Worm (Caenorhabditis elegans): ENCODE results near the gene C54F6.3.

DNA sequence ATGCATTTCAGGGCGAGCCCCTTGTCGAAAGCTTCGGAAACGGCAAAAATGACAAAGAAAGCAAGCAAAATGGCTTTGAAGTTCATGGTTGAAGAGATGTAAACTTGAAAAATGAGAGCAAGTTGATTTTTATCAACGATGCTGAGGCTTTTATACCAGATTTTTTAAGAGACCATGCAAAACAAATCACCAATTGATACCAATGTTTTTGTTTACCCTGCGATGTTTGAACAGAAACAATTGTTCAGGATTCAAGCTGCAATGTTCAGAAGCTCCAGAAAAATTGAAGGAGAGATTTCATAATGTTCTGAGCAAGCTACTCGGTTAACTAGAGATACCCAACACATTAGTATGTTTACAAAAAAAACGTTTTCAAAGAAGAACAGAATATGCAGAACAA, 10.8 kb upstream of the C54F6.3 start, which contains the start of gene C54F6.15:
- TF ChIP-seq dpl-1 (GFP tag; optimal IDR thresholded peaks at IDR 0.05) (no peak), hlh-26 (GFP tag; conservative IDR thresholded peaks at IDR 0.05) (no peak), unc-62 (GFP tag; optimal IDR thresholded peaks at IDR 0.05) (no peak), rpc-1 (optimal IDR thresholded peaks at IDR 0.05) (no peak), rpc-1 (tag; optimal IDR thresholded peaks at IDR 0.05) (no peak), Y95B8A.8 (GFP tag; IDR thresholded peaks at IDR 0.05) (no peak), cebp-2 (GFP tag; IDR thresholded peaks at IDR 0.05) (no peak), tbp1 (GFP tag; optimal IDR thresholded peaks at IDR 0.05) (no peak), ama-1 (optimal IDR thresholded peaks at IDR 0.05) (no peak), ama-1 (GFP tag; optimal IDR thresholded peaks at IDR 0.05) (no peak), pha-4 (tag; optimal IDR thresholded peaks at IDR 0.05) (no peak), hrde-1 (tag; optimal IDR thresholded peaks at IDR 0.05; ENCODE audit: borderline replicate concordance) (no peak), unc-130 (GFP tag; optimal IDR thresholded peaks at IDR 0.05) (no peak), athp-1 (tag; optimal IDR thresholded peaks at IDR 0.05) (no peak), madf-10 (tag; optimal IDR thresholded peaks at IDR 0.05) (no peak), Y56A3A.18 (GFP tag; IDR thresholded peaks at IDR 0.05) (no peak)
